Fruit fly (Drosophila melanogaster): ENCODE data around the gene CG42857.

dm6 chr3R:9784341-9785062, 36.5 kb downstream of the CG42857 start, which contains the start of the genes MtnA and CG8500:
- no peak for TF ChIP-seq CG8478 (optimal IDR thresholded peaks at IDR 0.05)
- no peak for TF ChIP-seq CTCF (optimal IDR thresholded peaks at IDR 0.05)
